Fruit fly (Drosophila melanogaster): ENCODE measurements around the gene Epg5.

The Epg5 gene

dm6 chr3R:18745961-18746468 is 12.7 kb downstream of the Epg5 start, which contains the start of the genes PGS1 and gwl (continued):
- no peak for TF ChIP-seq eve (GFP tag; optimal IDR thresholded peaks at IDR 0.05)
- no peak for TF ChIP-seq cg (GFP tag; optimal IDR thresholded peaks at IDR 0.05)
- no peak for TF ChIP-seq CG4360 (GFP tag; IDR thresholded peaks at IDR 0.05)
- TF ChIP-seq wek (GFP tag; optimal IDR thresholded peaks at IDR 0.05), result no peak
- TF ChIP-seq CG10321 (GFP tag; IDR thresholded peaks at IDR 0.05), result no peak
- peak; percentile 12 for TF ChIP-seq fu2 (GFP tag; optimal IDR thresholded peaks at IDR 0.05)
- TF ChIP-seq MESR4 (GFP tag; optimal IDR thresholded peaks at IDR 0.05), result no peak
- TF ChIP-seq trh (GFP tag; optimal IDR thresholded peaks at IDR 0.05), result peak; percentile 62
- peak; percentile 75 for TF ChIP-seq H2.0 (GFP tag; IDR thresholded peaks at IDR 0.05)
- no peak for TF ChIP-seq Atf3 (GFP tag; optimal IDR thresholded peaks at IDR 0.05)
- TF ChIP-seq CG12155 (GFP tag; optimal IDR thresholded peaks at IDR 0.05), result peak; percentile 69
- no peak for TF ChIP-seq CG13894 (tag; optimal IDR thresholded peaks at IDR 0.05)
- TF ChIP-seq dmrt99B (tag; optimal IDR thresholded peaks at IDR 0.05), result no peak
- no peak for TF ChIP-seq org-1 (GFP tag; optimal IDR thresholded peaks at IDR 0.05)
- TF ChIP-seq CG17612 (GFP tag; IDR thresholded peaks at IDR 0.05), result peak; percentile 35
- TF ChIP-seq ATbp (GFP tag; optimal IDR thresholded peaks at IDR 0.05), result no peak
- TF ChIP-seq ken (GFP tag; IDR thresholded peaks at IDR 0.05), result peak; percentile 53; the same call in 2 of the 3 replicates
- peak; percentile 49; the same call in 2 of the 4 replicates for TF ChIP-seq Gug (GFP tag; IDR thresholded peaks at IDR 0.05)
- TF ChIP-seq CG14965 (GFP tag; optimal IDR thresholded peaks at IDR 0.05; ENCODE audit: borderline replicate concordance), result no peak
- TF ChIP-seq ro (GFP tag; IDR thresholded peaks at IDR 0.05), result peak; percentile 58; the same call in 1 of the 2 replicates
- TF ChIP-seq pb (GFP tag; optimal IDR thresholded peaks at IDR 0.05), result no peak
- TF ChIP-seq crol (GFP tag; IDR thresholded peaks at IDR 0.05), result no peak
- no peak for TF ChIP-seq CG12236 (GFP tag; optimal IDR thresholded peaks at IDR 0.05)
- no peak for TF ChIP-seq Hmx (GFP tag; optimal IDR thresholded peaks at IDR 0.05)
- no peak for TF ChIP-seq fd64A (GFP tag; optimal IDR thresholded peaks at IDR 0.05)
- TF ChIP-seq D19B (GFP tag; optimal IDR thresholded peaks at IDR 0.05), result no peak
- TF ChIP-seq CG10565 (GFP tag; optimal IDR thresholded peaks at IDR 0.05), result no peak
- TF ChIP-seq CG5953 (GFP tag; IDR thresholded peaks at IDR 0.05), result 0 out of 2 replicates have a peak, but pooled peaks have one; percentile 28
- peak; percentile 84 for TF ChIP-seq sob (GFP tag; IDR thresholded peaks at IDR 0.05)
- TF ChIP-seq Camta (GFP tag; optimal IDR thresholded peaks at IDR 0.05), result peak; percentile 44
- TF ChIP-seq CG7987 (GFP tag; optimal IDR thresholded peaks at IDR 0.05), result no peak
- TF ChIP-seq CG17361 (GFP tag; IDR thresholded peaks at IDR 0.05), result no peak; the same call in 2 of the 3 replicates
- TF ChIP-seq dimm (GFP tag; IDR thresholded peaks at IDR 0.05), result peak; percentile 42
- TF ChIP-seq CG9609 (GFP tag; optimal IDR thresholded peaks at IDR 0.05), result peak; percentile 25
- no peak for TF ChIP-seq CG17385 (GFP tag; optimal IDR thresholded peaks at IDR 0.05)
- TF ChIP-seq C15 (GFP tag; IDR thresholded peaks at IDR 0.05), result 0 out of 3 replicates have a peak, but pooled peaks have one; percentile 39
- TF ChIP-seq CG10543 (GFP tag; optimal IDR thresholded peaks at IDR 0.05), result peak; percentile 54
- no peak for TF ChIP-seq run (tag; optimal IDR thresholded peaks at IDR 0.05)
- no peak; the same call in 1 of the 2 replicates for TF ChIP-seq CG31441 (GFP tag; IDR thresholded peaks at IDR 0.05)
- TF ChIP-seq CG11247 (GFP tag; IDR thresholded peaks at IDR 0.05), result peak; percentile 74
- TF ChIP-seq ham (GFP tag; IDR thresholded peaks at IDR 0.05), result no peak
- TF ChIP-seq CG18764 (GFP tag; optimal IDR thresholded peaks at IDR 0.05), result peak; percentile 65
- no peak for TF ChIP-seq usp (GFP tag; optimal IDR thresholded peaks at IDR 0.05)
- peak; percentile 76 for TF ChIP-seq CG11456 (GFP tag; IDR thresholded peaks at IDR 0.05)
- TF ChIP-seq sug (tag; optimal IDR thresholded peaks at IDR 0.05), result no peak
- peak; percentile 86 for TF ChIP-seq Rfx (GFP tag; IDR thresholded peaks at IDR 0.05)
- TF ChIP-seq Chrac-16 (GFP tag; optimal IDR thresholded peaks at IDR 0.05), result peak; percentile 74
- TF ChIP-seq nau (GFP tag; optimal IDR thresholded peaks at IDR 0.05), result no peak
- TF ChIP-seq Doc3 (GFP tag; IDR thresholded peaks at IDR 0.05; ENCODE audit: partially characterized antibody), result peak; percentile 65
- peak; percentile 71 for TF ChIP-seq B-H1 (GFP tag; IDR thresholded peaks at IDR 0.05)
- TF ChIP-seq prd (optimal IDR thresholded peaks at IDR 0.05), result no peak
- TF ChIP-seq prd (GFP tag; IDR thresholded peaks at IDR 0.05), result peak; percentile 87

Data from whole organism, embryonic.